Worm (Caenorhabditis elegans): ENCODE measurements around the gene Y75B12A.2.

Gene Y75B12A.2

ce11 chrV:15152010-15152409, 42.6 kb downstream of the Y75B12A.2 start:
- TF ChIP-seq him-1 (tag; optimal IDR thresholded peaks at IDR 0.05) (no peak), dao-5 (tag; optimal IDR thresholded peaks at IDR 0.05) (no peak), W03F9.2 (tag; optimal IDR thresholded peaks at IDR 0.05) (no peak)

- TF ChIP-seq dao-5 (tag; optimal IDR thresholded peaks at IDR 0.05) (no peak), him-1 (tag; optimal IDR thresholded peaks at IDR 0.05) (no peak), W03F9.2 (tag; optimal IDR thresholded peaks at IDR 0.05) (no peak)
Measured at ce11 chrV:15153277-15153676, 43.9 kb downstream of the Y75B12A.2 start, which contains the start of gene srh-55. Gene srh-55, plus strand, starts transcription at chrV:15153577.

ce11 chrV:15156504-15156903, 47.1 kb downstream of the Y75B12A.2 start:
- TF ChIP-seq dao-5 (tag; optimal IDR thresholded peaks at IDR 0.05) (no peak), him-1 (tag; optimal IDR thresholded peaks at IDR 0.05) (no peak)

- TF ChIP-seq him-1 (tag; optimal IDR thresholded peaks at IDR 0.05) = no peak
- TF ChIP-seq dao-5 (tag; optimal IDR thresholded peaks at IDR 0.05) = no peak
- no peak for TF ChIP-seq W03F9.2 (tag; optimal IDR thresholded peaks at IDR 0.05)
Measured at ce11 chrV:15158691-15159090, 49.3 kb downstream of the Y75B12A.2 start, which contains the start of gene str-45. Gene str-45, plus strand, starts transcription at chrV:15158991.
